Fruit fly (Drosophila melanogaster): ENCODE data around the gene CG17328.
A peak's percentile ranks its signal among the peaks of the same experiment; 100 is the strongest.

The CG17328 gene

dm6 chr2L:16268107-16268539 lies 31.6 kb upstream of the CG17328 start (continued):
- TF ChIP-seq tgo (GFP tag; IDR thresholded peaks at IDR 0.05) (no peak), CG3995 (GFP tag; optimal IDR thresholded peaks at IDR 0.05) (no peak), CG31388 (GFP tag; optimal IDR thresholded peaks at IDR 0.05) (no peak), pum (GFP tag; optimal IDR thresholded peaks at IDR 0.05) (no peak), al (GFP tag; IDR thresholded peaks at IDR 0.05) (no peak), CG6654 (GFP tag; optimal IDR thresholded peaks at IDR 0.05) (no peak), kah (GFP tag; optimal IDR thresholded peaks at IDR 0.05) (no peak), CG12391 (tag; optimal IDR thresholded peaks at IDR 0.05) (no peak), luna (GFP tag; optimal IDR thresholded peaks at IDR 0.05) (no peak), CG17385 (GFP tag; optimal IDR thresholded peaks at IDR 0.05) (peak; percentile 18), PHDP (tag; optimal IDR thresholded peaks at IDR 0.05) (no peak), dimm (GFP tag; IDR thresholded peaks at IDR 0.05) (no peak), gt (GFP tag; IDR thresholded peaks at IDR 0.05) (no peak), chm (GFP tag; IDR thresholded peaks at IDR 0.05) (no peak), stwl (tag; optimal IDR thresholded peaks at IDR 0.05) (no peak), CG13424 (tag; optimal IDR thresholded peaks at IDR 0.05) (no peak), otp (GFP tag; IDR thresholded peaks at IDR 0.05) (no peak), CG4730 (GFP tag; IDR thresholded peaks at IDR 0.05) (no peak), Adf1 (GFP tag; IDR thresholded peaks at IDR 0.05) (no peak), CG15696 (tag; optimal IDR thresholded peaks at IDR 0.05) (no peak), rib (GFP tag; IDR thresholded peaks at IDR 0.05) (no peak), jigr1 (GFP tag; IDR thresholded peaks at IDR 0.05) (no peak), croc (GFP tag; conservative IDR thresholded peaks at IDR 0.05) (no peak), dmrt11E (tag; optimal IDR thresholded peaks at IDR 0.05) (no peak), da (GFP tag; optimal IDR thresholded peaks at IDR 0.05) (no peak), Hr39 (optimal IDR thresholded peaks at IDR 0.05) (no peak), fd102C (GFP tag; optimal IDR thresholded peaks at IDR 0.05) (no peak), CG1792 (GFP tag; optimal IDR thresholded peaks at IDR 0.05) (no peak), NK7.1 (GFP tag; optimal IDR thresholded peaks at IDR 0.05) (no peak), CG13123 (GFP tag; optimal IDR thresholded peaks at IDR 0.05) (no peak), aop (GFP tag; IDR thresholded peaks at IDR 0.05) (no peak), ems (GFP tag; optimal IDR thresholded peaks at IDR 0.05) (no peak), ftz-f1 (GFP tag; optimal IDR thresholded peaks at IDR 0.05) (peak; percentile 6), Rx (GFP tag; IDR thresholded peaks at IDR 0.05) (no peak), CG42726 (GFP tag; IDR thresholded peaks at IDR 0.05; ENCODE audit: partially characterized antibody) (no peak), CG11504 (tag; optimal IDR thresholded peaks at IDR 0.05) (peak; percentile 42), Poxn (GFP tag; IDR thresholded peaks at IDR 0.05) (no peak), CG8924 (tag; optimal IDR thresholded peaks at IDR 0.05) (peak; percentile 40), CG18476 (GFP tag; optimal IDR thresholded peaks at IDR 0.05) (no peak), CG11560 (tag; IDR thresholded peaks at IDR 0.05) (no peak), CG14050 (GFP tag; IDR thresholded peaks at IDR 0.05) (no peak), Atf6 (GFP tag; IDR thresholded peaks at IDR 0.05) (no peak), MTF-1 (GFP tag; optimal IDR thresholded peaks at IDR 0.05; ENCODE audit: borderline replicate concordance) (no peak), CG4282 (GFP tag; optimal IDR thresholded peaks at IDR 0.05) (no peak), CG12744 (GFP tag; optimal IDR thresholded peaks at IDR 0.05) (no peak), odd (GFP tag; optimal IDR thresholded peaks at IDR 0.05) (peak; percentile 2), ewg (GFP tag; optimal IDR thresholded peaks at IDR 0.05) (no peak), CG31365 (tag; optimal IDR thresholded peaks at IDR 0.05) (no peak), CG33213 (GFP tag; optimal IDR thresholded peaks at IDR 0.05) (no peak), bbx (GFP tag; IDR thresholded peaks at IDR 0.05; ENCODE audit: partially characterized antibody) (no peak), Trl (optimal IDR thresholded peaks at IDR 0.05) (peak; percentile 85 to 95), Trl (GFP tag; optimal IDR thresholded peaks at IDR 0.05) (no peak), sc (optimal IDR thresholded peaks at IDR 0.05) (no peak), sc (GFP tag; optimal IDR thresholded peaks at IDR 0.05) (no peak)

Data from whole organism, embryonic.